Worm (Caenorhabditis elegans) whole organism, young adult: Measurements from ENCODE around the gene etr-1.
A peak's percentile ranks its signal among the peaks of the same experiment; 100 is the strongest.

ENCODE experiments used
- B0035.1 ChIP-seq: sonication (generic microtip); optimal IDR thresholded peaks from 2 replicates; lab custom pipeline; 2016; ENCODE audit warnings: missing genetic modification characterization, mild to moderate bottlenecking, missing compliant biosample characterization, missing genotype, missing genetic modification reagents
- B0261.1 ChIP-seq: sonication (generic microtip); optimal IDR thresholded peaks from 2 replicates; lab custom pipeline; 2016; ENCODE audit warnings: mild to moderate bottlenecking, missing genetic modification characterization, moderate library complexity, missing compliant biosample characterization
- C17E4.6 ChIP-seq: fragments of 200-800 bp; sonication (Bioruptor generic); IDR thresholded peaks from 2 replicates; pipeline ENCODE4 v1.3.6; 2022; ENCODE audit warnings: missing genetic modification reagents, missing genetic modification characterization, missing compliant biosample characterization
- F10E7.11 ChIP-seq: sonication (generic microtip); optimal IDR thresholded peaks from 2 replicates; lab custom pipeline; 2017; ENCODE audit warnings: mild to moderate bottlenecking, missing genetic modification characterization, moderate library complexity, missing compliant biosample characterization
- F23B12.7 ChIP-seq: sonication (generic microtip); optimal IDR thresholded peaks from 2 replicates; lab custom pipeline; 2017; ENCODE audit warnings: missing genetic modification characterization, mild to moderate bottlenecking, missing compliant biosample characterization, antibody characterized with exemption, moderate library complexity; ENCODE audit not compliant: insufficient read depth
- F33H1.4 ChIP-seq: fragments of 200-800 bp; sonication (Bioruptor generic); IDR thresholded peaks from 2 replicates; pipeline ENCODE4 v1.3.6; 2022; ENCODE audit warnings: missing genetic modification reagents, missing genetic modification characterization, missing compliant biosample characterization
- F37B4.10 ChIP-seq: fragments of 200-800 bp; sonication (Bioruptor generic); IDR thresholded peaks from 2 replicates; pipeline ENCODE4 v1.3.6; 2022; ENCODE audit warnings: missing genetic modification characterization, missing compliant biosample characterization
- F39B2.1 ChIP-seq: fragments of 200-800 bp; sonication (Bioruptor generic); IDR thresholded peaks from 2 replicates; pipeline ENCODE4 v1.3.6; 2022; ENCODE audit warnings: missing genetic modification reagents, missing genetic modification characterization, missing compliant biosample characterization
- ZK185.1 ChIP-seq: sonication (generic microtip); optimal IDR thresholded peaks from 2 replicates; lab custom pipeline; 2016; ENCODE audit warnings: mild to moderate bottlenecking, missing genetic modification characterization, missing compliant biosample characterization; ENCODE audit not compliant: poor library complexity, severe bottlenecking
- akir-1 ChIP-seq: fragments of 200-800 bp; sonication (Bioruptor generic); optimal IDR thresholded peaks from 2 replicates; lab custom pipeline; 2018; ENCODE audit warnings: mild to moderate bottlenecking, missing genetic modification characterization, moderate library complexity, missing compliant biosample characterization
- ama-1 ChIP-seq, 3 experiments: fragments of 150-350 bp in 1 of 3; sonication (generic microtip) in 2 of 3; optimal IDR thresholded peaks; 2 replicates each; lab custom pipeline; 2014 to 2018; ENCODE audit warnings: missing biosample characterization in 2 of 3, missing genetic modification characterization in 2 of 3, missing genetic modification reagents in 2 of 3
- atf-7 ChIP-seq: sonication (generic microtip); optimal IDR thresholded peaks from 2 replicates; lab custom pipeline; 2017; ENCODE audit warnings: mild to moderate bottlenecking, missing genetic modification characterization, missing compliant biosample characterization
- attf-3 ChIP-seq: fragments of 200-800 bp; sonication (Bioruptor generic); conservative IDR thresholded peaks from 2 replicates; pipeline ENCODE4 v1.3.6; 2022; ENCODE audit warnings: missing genetic modification reagents, missing genetic modification characterization, missing compliant biosample characterization
- attf-5 ChIP-seq: fragments of 200-800 bp; sonication (Bioruptor generic); optimal IDR thresholded peaks from 2 replicates; lab custom pipeline; 2018; ENCODE audit warnings: mild to moderate bottlenecking, missing genetic modification characterization, missing compliant biosample characterization
- bed-2 ChIP-seq: fragments of 200-800 bp; sonication (Bioruptor generic); IDR thresholded peaks from 2 replicates; pipeline ENCODE4 v1.3.6; 2022; ENCODE audit warnings: missing genetic modification reagents, missing genetic modification characterization, missing compliant biosample characterization
- cebp-2 ChIP-seq: fragments of 200-800 bp; sonication (Bioruptor generic); IDR thresholded peaks from 2 replicates; pipeline ENCODE4 v1.3.6; 2022; ENCODE audit warnings: missing genetic modification characterization, missing compliant biosample characterization
- ceh-58 ChIP-seq: fragments of 200-800 bp; sonication (Bioruptor generic); IDR thresholded peaks from 2 replicates; pipeline ENCODE4 v1.3.6; 2022; ENCODE audit warnings: missing genetic modification characterization, missing compliant biosample characterization
- dox-1 ChIP-seq: fragments of 200-800 bp; sonication (Bioruptor generic); IDR thresholded peaks from 2 replicates; pipeline ENCODE4 v1.3.6; 2022; ENCODE audit warnings: missing genetic modification reagents, missing genetic modification characterization, missing compliant biosample characterization
- dpff-1 ChIP-seq: sonication (generic microtip); optimal IDR thresholded peaks from 2 replicates; lab custom pipeline; 2017; ENCODE audit warnings: mild to moderate bottlenecking, missing genetic modification characterization, missing compliant biosample characterization
- efl-1 ChIP-seq: fragments of 150-350 bp; optimal IDR thresholded peaks from 2 replicates; lab custom pipeline; 2014; ENCODE audit warnings: missing biosample characterization, missing genetic modification reagents, missing genetic modification characterization
- ekl-4 ChIP-seq: fragments of 200-800 bp; sonication (Bioruptor generic); IDR thresholded peaks from 2 replicates; pipeline ENCODE4 v1.3.6; 2022; ENCODE audit warnings: missing genetic modification reagents, missing genetic modification characterization, missing compliant biosample characterization
- ets-4 ChIP-seq: fragments of 200-800 bp; sonication (Bioruptor generic); optimal IDR thresholded peaks from 2 replicates; lab custom pipeline; 2018; ENCODE audit warnings: mild to moderate bottlenecking, missing genetic modification characterization, missing compliant biosample characterization
- gei-17 ChIP-seq: fragments of 200-800 bp; sonication (Bioruptor generic); optimal IDR thresholded peaks from 2 replicates; lab custom pipeline; 2018; ENCODE audit warnings: mild to moderate bottlenecking, missing genetic modification characterization, missing compliant biosample characterization
- hlh-12 ChIP-seq: sonication (generic microtip); optimal IDR thresholded peaks from 2 replicates; lab custom pipeline; 2016; ENCODE audit warnings: missing genetic modification characterization, missing compliant biosample characterization
- hmg-1.2 ChIP-seq: fragments of 200-800 bp; sonication (Bioruptor generic); IDR thresholded peaks from 2 replicates; pipeline ENCODE4 v1.3.6; 2022; ENCODE audit warnings: missing genetic modification reagents, missing genetic modification characterization, missing compliant biosample characterization
- hmg-20 ChIP-seq: fragments of 200-800 bp; sonication (Bioruptor generic); IDR thresholded peaks from 2 replicates; pipeline ENCODE4 v1.3.6; 2022; ENCODE audit warnings: missing genetic modification reagents, missing genetic modification characterization, missing compliant biosample characterization
- let-607 ChIP-seq, 2 experiments: fragments of 200-800 bp in 1 of 2; sonication (Bioruptor generic) in 1 of 2; sonication (generic microtip) in 1 of 2; optimal IDR thresholded peaks; 2 replicates each; lab custom pipeline; 2016 to 2018; ENCODE audit warnings: mild to moderate bottlenecking in 2 of 2, missing compliant biosample characterization in 2 of 2, missing genetic modification characterization in 2 of 2, moderate library complexity in 2 of 2, missing genotype in 1 of 2
- lin-40 ChIP-seq: sonication (generic microtip); optimal IDR thresholded peaks from 2 replicates; lab custom pipeline; 2016; ENCODE audit warnings: missing genetic modification characterization, mild to moderate bottlenecking, missing compliant biosample characterization, missing genotype, missing genetic modification reagents
- madf-10 ChIP-seq: sonication (generic microtip); optimal IDR thresholded peaks from 2 replicates; lab custom pipeline; 2016; ENCODE audit warnings: mild to moderate bottlenecking, missing genetic modification characterization, missing compliant biosample characterization
- madf-3 ChIP-seq: fragments of 200-800 bp; sonication (Bioruptor generic); IDR thresholded peaks from 2 replicates; pipeline ENCODE4 v1.3.6; 2022; ENCODE audit warnings: missing genetic modification reagents, missing genetic modification characterization, missing compliant biosample characterization
- madf-6 ChIP-seq: fragments of 200-800 bp; sonication (Bioruptor generic); IDR thresholded peaks from 2 replicates; pipeline ENCODE4 v1.3.6; 2022; ENCODE audit warnings: missing genetic modification reagents, missing genetic modification characterization, missing compliant biosample characterization
- mxl-1 ChIP-seq: sonication (generic microtip); optimal IDR thresholded peaks from 2 replicates; lab custom pipeline; 2016; ENCODE audit warnings: missing genetic modification characterization, missing compliant biosample characterization
- nfya-1 ChIP-seq: sonication (generic microtip); optimal IDR thresholded peaks from 2 replicates; lab custom pipeline; 2017; ENCODE audit warnings: antibody characterized with exemption, missing compliant biosample characterization, missing genetic modification characterization, borderline replicate concordance; ENCODE audit not compliant: insufficient read depth
- nfya-2 ChIP-seq: fragments of 200-800 bp; sonication (Bioruptor generic); IDR thresholded peaks from 2 replicates; pipeline ENCODE4 v1.3.6; 2022; ENCODE audit warnings: missing genetic modification reagents, missing genetic modification characterization, missing compliant biosample characterization
- nfyb-1 ChIP-seq: fragments of 200-800 bp; sonication (Bioruptor generic); IDR thresholded peaks from 2 replicates; pipeline ENCODE4 v1.3.6; 2022; ENCODE audit warnings: missing genetic modification reagents, missing genetic modification characterization, missing compliant biosample characterization
- pbrm-1 ChIP-seq: fragments of 200-800 bp; sonication (Bioruptor generic); IDR thresholded peaks from 2 replicates; pipeline ENCODE4 v1.3.6; 2022; ENCODE audit warnings: missing genetic modification reagents, missing genetic modification characterization, missing compliant biosample characterization
- rec-8 ChIP-seq, 2 experiments: sonication (generic microtip); optimal IDR thresholded peaks; 2 replicates each; lab custom pipeline; 2016; ENCODE audit warnings: mild to moderate bottlenecking in 2 of 2, missing genetic modification characterization in 2 of 2, missing genetic modification reagents in 2 of 2, missing genotype in 2 of 2, missing biosample characterization in 1 of 2, missing compliant biosample characterization in 1 of 2, moderate library complexity in 1 of 2
- rpc-1 ChIP-seq, 2 experiments: fragments of 150-350 bp in 1 of 2; sonication (generic microtip) in 1 of 2; optimal IDR thresholded peaks; 2 replicates each; lab custom pipeline; 2014 to 2018; ENCODE audit warnings: missing biosample characterization in 1 of 2, missing genetic modification characterization in 1 of 2, missing genetic modification reagents in 1 of 2, missing genotype in 1 of 2
- snpc-4 ChIP-seq, 5 experiments: fragments of 150-350 bp in 1 of 5; sonication (generic microtip) in 4 of 5; optimal IDR thresholded peaks; 2 replicates each; lab custom pipeline; 2014 to 2018; ENCODE audit warnings: missing genetic modification characterization in 5 of 5, missing biosample characterization in 3 of 5, antibody characterized with exemption in 2 of 5, mild to moderate bottlenecking in 2 of 5, missing compliant biosample characterization in 2 of 5, missing genotype in 2 of 5, moderate library complexity in 2 of 5, missing genetic modification reagents in 1 of 5
- somi-1 ChIP-seq: fragments of 200-800 bp; sonication (Bioruptor generic); optimal IDR thresholded peaks from 2 replicates; lab custom pipeline; 2018; ENCODE audit warnings: mild to moderate bottlenecking, missing genetic modification characterization, missing compliant biosample characterization
- unc-130 ChIP-seq: sonication (generic microtip); optimal IDR thresholded peaks from 2 replicates; lab custom pipeline; 2016; ENCODE audit warnings: missing genetic modification reagents, missing genetic modification characterization, missing compliant biosample characterization
- unc-62 ChIP-seq: fragments of 150-350 bp; optimal IDR thresholded peaks from 2 replicates; lab custom pipeline; 2014; ENCODE audit warnings: missing biosample characterization, missing genetic modification reagents, missing genetic modification characterization
- zim-3 ChIP-seq: sonication (generic microtip); optimal IDR thresholded peaks from 2 replicates; lab custom pipeline; 2017; ENCODE audit warnings: mild to moderate bottlenecking, missing genetic modification characterization, moderate library complexity, missing compliant biosample characterization
- ztf-28 ChIP-seq: fragments of 200-800 bp; sonication (Bioruptor generic); IDR thresholded peaks from 2 replicates; pipeline ENCODE4 v1.3.6; 2022; ENCODE audit warnings: missing genetic modification reagents, missing genetic modification characterization, missing compliant biosample characterization
- ztf-3 ChIP-seq: fragments of 200-800 bp; sonication (Bioruptor generic); optimal IDR thresholded peaks from 2 replicates; lab custom pipeline; 2018; ENCODE audit warnings: mild to moderate bottlenecking, missing genetic modification characterization, missing compliant biosample characterization
- ztf-6 ChIP-seq: fragments of 200-800 bp; sonication (Bioruptor generic); IDR thresholded peaks from 2 replicates; pipeline ENCODE4 v1.3.6; 2022; ENCODE audit warnings: missing genetic modification reagents, missing genetic modification characterization, missing compliant biosample characterization

etr-1 gene

DNA sequence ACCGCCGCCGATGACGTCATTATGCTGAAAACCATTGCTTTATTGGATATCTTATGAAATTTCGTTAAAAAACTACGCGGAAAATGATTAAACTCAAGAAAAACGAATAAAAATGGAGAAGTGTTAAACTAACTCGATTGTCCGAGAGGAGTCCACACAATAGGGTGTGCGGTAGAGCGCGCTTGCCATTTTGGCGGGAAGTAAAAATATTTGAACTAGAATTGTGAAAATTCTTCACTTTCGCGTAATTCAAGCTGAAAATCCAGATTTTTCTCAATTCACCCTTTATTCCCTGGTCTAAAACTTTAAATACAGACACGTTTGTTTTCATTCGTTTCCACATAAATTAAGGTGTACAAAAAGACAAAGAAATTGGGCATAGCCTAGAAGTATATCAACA, 54.4 kb downstream of the etr-1 start, which contains the start of gene F48A11.4 (continued):
- peak; percentile 39 to 62 for TF ChIP-seq let-607 (tag; optimal IDR thresholded peaks at IDR 0.05; lab: Kevin White, UChicago)
- 0 out of 2 replicates have a peak, but pooled peaks have one; percentile 46 for TF ChIP-seq bed-2 (GFP tag; lab: Robert Waterston, UW)
- no peak for TF ChIP-seq ets-4 (GFP tag; lab: Kevin White, UChicago)
- TF ChIP-seq ama-1 (optimal IDR thresholded peaks at IDR 0.05; lab: Kevin White, UChicago), result peak; percentile 86
- peak in 1 of 2 experiments; percentile 81 for TF ChIP-seq ama-1 (GFP tag; optimal IDR thresholded peaks at IDR 0.05; lab: Kevin White, UChicago)
- TF ChIP-seq hmg-1.2 (GFP tag; lab: Robert Waterston, UW), result peak; percentile 60
- TF ChIP-seq hlh-12 (tag; lab: Kevin White, UChicago), result no peak
- TF ChIP-seq akir-1 (GFP tag; lab: Kevin White, UChicago), result no peak
- TF ChIP-seq attf-5 (GFP tag; lab: Kevin White, UChicago), result peak; percentile 77
- no peak for TF ChIP-seq unc-62 (GFP tag; lab: Kevin White, UChicago)
- TF ChIP-seq unc-130 (GFP tag; lab: Kevin White, UChicago), result peak; percentile 31
- peak; percentile 92 for TF ChIP-seq zim-3 (tag; lab: Kevin White, UChicago)
- TF ChIP-seq hmg-20 (GFP tag; lab: Robert Waterston, UW), result peak; percentile 78
- TF ChIP-seq F33H1.4 (GFP tag; lab: Robert Waterston, UW), result peak; percentile 70
- TF ChIP-seq F10E7.11 (tag; lab: Kevin White, UChicago), result no peak
- TF ChIP-seq atf-7, result peak; percentile 61
- TF ChIP-seq madf-6 (GFP tag; lab: Robert Waterston, UW), result peak; percentile 82
- no peak for TF ChIP-seq snpc-4 (GFP tag; optimal IDR thresholded peaks at IDR 0.05; lab: Kevin White, UChicago)
- peak in 2 of 4 experiments; percentile 40 to 67 for TF ChIP-seq snpc-4 (tag; optimal IDR thresholded peaks at IDR 0.05; lab: Kevin White, UChicago)
- peak; percentile 63 for TF ChIP-seq dpff-1 (tag; lab: Kevin White, UChicago)
- TF ChIP-seq ztf-28 (GFP tag; lab: Robert Waterston, UW), result no peak
- peak; percentile 73 for TF ChIP-seq gei-17 (GFP tag; lab: Kevin White, UChicago)
- TF ChIP-seq lin-40 (tag; lab: Kevin White, UChicago), result peak; percentile 93
- TF ChIP-seq nfyb-1 (GFP tag; lab: Robert Waterston, UW), result peak; percentile 95
- TF ChIP-seq mxl-1 (tag; lab: Kevin White, UChicago), result no peak
- peak; percentile 94 for TF ChIP-seq ekl-4 (GFP tag; lab: Robert Waterston, UW)
- TF ChIP-seq C17E4.6, result 0 out of 2 replicates have a peak, but pooled peaks have one; percentile 53
- TF ChIP-seq ceh-58, result 0 out of 2 replicates have a peak, but pooled peaks have one; percentile 4
- TF ChIP-seq madf-10 (tag; lab: Kevin White, UChicago), result peak; percentile 63
- TF ChIP-seq somi-1, result peak; percentile 24
- TF ChIP-seq rec-8 (tag; optimal IDR thresholded peaks at IDR 0.05; lab: Kevin White, UChicago), result peak in 1 of 2 experiments; percentile 40
- peak; percentile 84 for TF ChIP-seq dox-1 (GFP tag; lab: Robert Waterston, UW)
- no peak for TF ChIP-seq ztf-3 (GFP tag; lab: Kevin White, UChicago)
- peak; percentile 95 for TF ChIP-seq ZK185.1 (tag; lab: Kevin White, UChicago)
- peak; percentile 71 for TF ChIP-seq attf-3 (GFP tag; lab: Robert Waterston, UW)
- no peak for TF ChIP-seq nfya-2 (GFP tag; lab: Robert Waterston, UW)
- TF ChIP-seq F23B12.7, result peak; percentile 93
- TF ChIP-seq B0035.1 (tag; lab: Kevin White, UChicago), result peak; percentile 71
- peak; percentile 90 for TF ChIP-seq pbrm-1 (GFP tag; lab: Robert Waterston, UW)
- no peak for TF ChIP-seq F39B2.1 (GFP tag; lab: Robert Waterston, UW)
- TF ChIP-seq rpc-1 (optimal IDR thresholded peaks at IDR 0.05; lab: Kevin White, UChicago), result no peak
- TF ChIP-seq rpc-1 (tag; optimal IDR thresholded peaks at IDR 0.05; lab: Kevin White, UChicago), result no peak
- TF ChIP-seq F37B4.10, result no peak
- TF ChIP-seq madf-3 (GFP tag; lab: Robert Waterston, UW), result peak; percentile 87
- no peak for TF ChIP-seq nfya-1 (tag; lab: Kevin White, UChicago)
- no peak for TF ChIP-seq B0261.1 (tag; lab: Kevin White, UChicago)
- peak; percentile 93 for TF ChIP-seq efl-1 (GFP tag; lab: Kevin White, UChicago)
- TF ChIP-seq ztf-6 (GFP tag; lab: Robert Waterston, UW), result no peak
- no peak for TF ChIP-seq cebp-2
